Fruit fly (Drosophila melanogaster): ENCODE data around the gene Doa.

Doa gene

DNA sequence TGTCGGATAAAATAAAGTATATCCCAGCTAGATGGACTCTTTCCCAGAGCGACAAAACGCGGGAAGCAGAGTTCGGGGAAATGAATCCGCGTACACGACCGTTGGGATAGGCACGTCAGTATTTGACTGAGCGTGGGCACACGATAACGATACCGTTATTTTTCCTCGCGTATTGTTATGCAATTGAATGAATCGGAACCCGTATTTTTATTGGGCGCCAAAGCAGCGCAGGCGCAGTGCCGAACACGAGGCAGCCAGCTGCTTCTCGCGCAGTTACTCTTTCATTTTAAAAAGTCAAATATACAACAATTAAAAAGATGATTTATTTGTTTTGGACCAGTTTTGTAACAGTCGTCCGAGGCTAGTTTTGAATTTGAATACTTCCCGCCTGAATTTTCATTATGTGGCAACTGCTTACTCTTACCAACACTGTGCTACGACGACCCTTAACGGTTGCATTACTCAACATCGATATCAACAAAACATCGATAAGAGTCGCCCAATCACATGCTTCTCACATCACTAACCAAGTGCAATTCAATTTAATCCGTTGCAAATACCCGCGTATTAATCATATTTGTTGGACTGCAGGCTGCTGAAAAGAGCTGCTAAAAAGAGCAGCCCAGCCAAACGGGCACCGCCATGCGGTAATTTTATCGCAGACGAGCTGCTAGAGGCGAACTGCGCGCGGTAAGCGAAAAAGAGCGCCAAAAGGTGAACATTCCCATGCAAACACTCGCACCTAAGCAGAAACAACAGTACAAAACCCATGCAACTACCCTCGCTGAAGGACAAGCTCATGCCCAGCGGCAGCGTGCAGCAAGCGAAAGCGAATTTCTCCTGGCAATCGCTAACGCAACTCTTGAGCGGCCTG, at the start of gene Doa, which contains the start of gene CG33203:
TSS of gene Doa (plus strand) at position 515 of the 874 bp plus-strand sequence.
TSS of gene CG33203 (minus strand) at position 151 of the 874 bp plus-strand sequence.
- TF ChIP-seq CG17806 (tag; optimal IDR thresholded peaks at IDR 0.05), result no peak
- 0 out of 2 replicates have a peak, but pooled peaks have one; percentile 12 for TF ChIP-seq Ets98B (GFP tag; IDR thresholded peaks at IDR 0.05)
- no peak for TF ChIP-seq EcR (GFP tag; optimal IDR thresholded peaks at IDR 0.05)
- no peak for TF ChIP-seq CG32121 (GFP tag; IDR thresholded peaks at IDR 0.05)
- no peak for TF ChIP-seq fd96Ca (GFP tag; IDR thresholded peaks at IDR 0.05)
- no peak for TF ChIP-seq CG34367 (tag; optimal IDR thresholded peaks at IDR 0.05)
- peak; percentile 35; the same call in 1 of the 3 replicates for TF ChIP-seq CG4496 (GFP tag; IDR thresholded peaks at IDR 0.05)
- TF ChIP-seq CG12605 (GFP tag; IDR thresholded peaks at IDR 0.05), result no peak
- no peak for TF ChIP-seq gl (tag; optimal IDR thresholded peaks at IDR 0.05)
- no peak for TF ChIP-seq CG8301 (tag; optimal IDR thresholded peaks at IDR 0.05)

dm6 chr3R:28840620-28841019, 47.3 kb upstream of the Doa start:
- TF ChIP-seq CG4496 (GFP tag; IDR thresholded peaks at IDR 0.05) (0 out of 3 replicates have a peak, but pooled peaks have one; percentile 27), EcR (GFP tag; optimal IDR thresholded peaks at IDR 0.05) (peak; percentile 58), CG14655 (GFP tag; optimal IDR thresholded peaks at IDR 0.05) (no peak), Pif1B (GFP tag; optimal IDR thresholded peaks at IDR 0.05) (no peak), gl (tag; optimal IDR thresholded peaks at IDR 0.05) (no peak)

DNA sequence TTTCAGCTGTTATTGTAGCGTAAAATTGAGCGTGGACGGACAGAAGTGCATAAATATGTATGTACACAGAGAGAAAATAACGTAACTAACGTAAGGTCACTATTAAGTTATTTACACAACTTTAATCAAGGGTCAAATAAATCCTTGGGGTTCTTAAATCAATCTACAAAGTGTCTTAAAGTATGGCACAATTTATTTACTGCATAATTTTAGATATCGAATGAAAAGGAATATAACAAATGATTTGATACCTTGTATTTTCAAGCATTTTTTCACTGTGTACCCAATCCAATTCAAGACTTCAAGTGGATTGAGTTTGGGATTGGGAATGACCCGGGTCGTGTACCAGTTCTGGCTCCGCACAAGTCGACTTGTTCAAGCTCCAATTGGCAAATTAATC, 45.9 kb upstream of the Doa start:
- TF ChIP-seq CG32121 (GFP tag; IDR thresholded peaks at IDR 0.05), result peak; percentile 29; the same call in 1 of the 2 replicates
- peak; percentile 48 for TF ChIP-seq Ets98B (GFP tag; IDR thresholded peaks at IDR 0.05)
- TF ChIP-seq CG8159 (tag; optimal IDR thresholded peaks at IDR 0.05), result peak; percentile 50
- peak; percentile 70 for TF ChIP-seq CG8301 (tag; optimal IDR thresholded peaks at IDR 0.05)
- TF ChIP-seq CG4496 (GFP tag; IDR thresholded peaks at IDR 0.05), result peak; percentile 34; the same call in 1 of the 3 replicates
- no peak for TF ChIP-seq gl (tag; optimal IDR thresholded peaks at IDR 0.05)
- no peak for TF ChIP-seq CG9948 (tag; optimal IDR thresholded peaks at IDR 0.05)
- peak; percentile 13 for TF ChIP-seq CG17806 (tag; optimal IDR thresholded peaks at IDR 0.05)
- TF ChIP-seq CG15710 (tag; optimal IDR thresholded peaks at IDR 0.05), result peak; percentile 10

dm6 chr3R:28842431-28842830, 45.4 kb upstream of the Doa start:
- TF ChIP-seq CG12605 (GFP tag; IDR thresholded peaks at IDR 0.05), result no peak
- no peak for TF ChIP-seq CG13204 (GFP tag; optimal IDR thresholded peaks at IDR 0.05)
- TF ChIP-seq Pif1B (GFP tag; optimal IDR thresholded peaks at IDR 0.05), result no peak
- no peak for TF ChIP-seq CG34367 (tag; optimal IDR thresholded peaks at IDR 0.05)
- TF ChIP-seq CG4496 (GFP tag; IDR thresholded peaks at IDR 0.05), result no peak
- no peak for TF ChIP-seq CG15710 (tag; optimal IDR thresholded peaks at IDR 0.05)

DNA sequence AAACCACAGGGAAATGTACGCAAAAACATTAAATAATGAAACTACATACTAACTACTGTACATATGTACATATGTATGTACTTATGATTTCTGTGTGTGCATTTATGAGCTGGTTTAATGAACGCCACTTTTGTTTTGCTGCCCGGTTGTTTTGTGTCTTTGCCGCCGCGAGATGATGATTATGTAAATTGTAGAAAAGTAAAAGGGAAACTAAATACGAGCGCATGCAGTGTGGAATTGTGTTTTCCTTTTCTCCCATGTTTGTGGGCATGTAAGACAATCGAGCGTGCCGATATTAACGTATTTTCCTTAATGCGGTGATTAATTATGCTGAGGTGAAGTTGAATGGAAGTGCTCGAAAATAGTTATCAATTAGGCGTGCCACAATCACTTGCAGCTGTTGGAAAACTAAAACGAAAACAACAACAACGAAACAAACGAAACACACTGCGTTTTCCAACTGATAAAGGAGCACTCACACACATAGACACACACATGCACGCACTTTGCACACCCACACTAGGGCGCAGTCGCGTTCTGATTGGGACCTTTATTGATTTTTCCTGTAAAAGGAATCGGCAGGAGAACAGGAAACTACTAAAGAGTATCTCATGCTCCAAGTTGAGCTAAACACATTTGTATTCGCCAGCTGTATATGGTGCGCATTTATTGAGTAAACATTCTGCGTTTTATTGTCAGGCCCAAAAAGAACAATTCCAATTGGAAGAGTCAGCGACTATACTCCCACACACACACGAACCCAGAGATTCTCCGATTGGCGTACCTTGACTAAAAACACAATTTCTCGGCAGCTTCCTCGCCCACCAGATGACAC, 43.9 kb upstream of the Doa start:
- TF ChIP-seq fd96Ca (GFP tag; IDR thresholded peaks at IDR 0.05) (no peak), Pif1B (GFP tag; optimal IDR thresholded peaks at IDR 0.05) (no peak), CG10348 (GFP tag; IDR thresholded peaks at IDR 0.05) (no peak), rn (GFP tag; IDR thresholded peaks at IDR 0.05) (no peak), CG13204 (GFP tag; optimal IDR thresholded peaks at IDR 0.05) (no peak), CG32121 (GFP tag; IDR thresholded peaks at IDR 0.05) (no peak), CG34367 (tag; optimal IDR thresholded peaks at IDR 0.05) (no peak), CG4496 (GFP tag; IDR thresholded peaks at IDR 0.05) (no peak), CG8159 (tag; optimal IDR thresholded peaks at IDR 0.05) (no peak), gl (tag; optimal IDR thresholded peaks at IDR 0.05) (no peak), CG14655 (GFP tag; optimal IDR thresholded peaks at IDR 0.05) (no peak), CG12605 (GFP tag; IDR thresholded peaks at IDR 0.05) (no peak), CG9948 (tag; optimal IDR thresholded peaks at IDR 0.05) (no peak)

- TF ChIP-seq D1 (tag; optimal IDR thresholded peaks at IDR 0.05) (no peak), Snoo (tag; optimal IDR thresholded peaks at IDR 0.05) (peak; percentile 5), CG12605 (GFP tag; IDR thresholded peaks at IDR 0.05) (peak; percentile 45; the same call in 1 of the 2 replicates), CG10348 (GFP tag; IDR thresholded peaks at IDR 0.05) (no peak), Pif1B (GFP tag; optimal IDR thresholded peaks at IDR 0.05) (peak; percentile 31), CG13204 (GFP tag; optimal IDR thresholded peaks at IDR 0.05) (no peak), CG15710 (tag; optimal IDR thresholded peaks at IDR 0.05) (no peak), Pif1A (GFP tag; optimal IDR thresholded peaks at IDR 0.05) (peak; percentile 53), CG14655 (GFP tag; optimal IDR thresholded peaks at IDR 0.05) (no peak), fd96Ca (GFP tag; IDR thresholded peaks at IDR 0.05) (peak; percentile 51; the same call in 1 of the 3 replicates), Ets98B (GFP tag; IDR thresholded peaks at IDR 0.05) (peak; percentile 69), CG34367 (tag; optimal IDR thresholded peaks at IDR 0.05) (no peak), CG32121 (GFP tag; IDR thresholded peaks at IDR 0.05) (no peak), CG8301 (tag; optimal IDR thresholded peaks at IDR 0.05) (no peak), CG4496 (GFP tag; IDR thresholded peaks at IDR 0.05) (no peak; the same call in 2 of the 3 replicates), CG9948 (tag; optimal IDR thresholded peaks at IDR 0.05) (no peak), gl (tag; optimal IDR thresholded peaks at IDR 0.05) (no peak), EcR (GFP tag; optimal IDR thresholded peaks at IDR 0.05) (no peak), CG8159 (tag; optimal IDR thresholded peaks at IDR 0.05) (no peak), rn (GFP tag; IDR thresholded peaks at IDR 0.05) (no peak), CG17806 (tag; optimal IDR thresholded peaks at IDR 0.05) (no peak)
These were observed 43.1 kb upstream of the Doa start, which contains the start of the genes Apc and spg for dm6 chr3R:28844611-28845376. Gene Apc (minus strand): TSS chr3R:28844748. Gene spg (plus strand): TSS chr3R:28845270.
